Worm (Caenorhabditis elegans) whole organism, L2 larva: ENCODE data around the gene dct-12.

Experiments used
- ama-1 ChIP-seq: fragments of 150-350 bp; optimal IDR thresholded peaks from 2 replicates; lab custom pipeline; 2018; ENCODE audit warnings: inconsistent platforms
- ceh-82 ChIP-seq: fragments of 150-350 bp; optimal IDR thresholded peaks from 2 replicates; lab custom pipeline; 2014; ENCODE audit warnings: missing biosample characterization, missing genetic modification characterization
- sem-4 ChIP-seq: fragments of 150-350 bp; optimal IDR thresholded peaks from 2 replicates; lab custom pipeline; 2014; ENCODE audit warnings: missing biosample characterization, missing genetic modification reagents, missing genetic modification characterization
- ztf-4 ChIP-seq: fragments of 150-350 bp; optimal IDR thresholded peaks from 2 replicates; lab custom pipeline; 2014; ENCODE audit warnings: missing biosample characterization, missing genetic modification characterization

DNA sequence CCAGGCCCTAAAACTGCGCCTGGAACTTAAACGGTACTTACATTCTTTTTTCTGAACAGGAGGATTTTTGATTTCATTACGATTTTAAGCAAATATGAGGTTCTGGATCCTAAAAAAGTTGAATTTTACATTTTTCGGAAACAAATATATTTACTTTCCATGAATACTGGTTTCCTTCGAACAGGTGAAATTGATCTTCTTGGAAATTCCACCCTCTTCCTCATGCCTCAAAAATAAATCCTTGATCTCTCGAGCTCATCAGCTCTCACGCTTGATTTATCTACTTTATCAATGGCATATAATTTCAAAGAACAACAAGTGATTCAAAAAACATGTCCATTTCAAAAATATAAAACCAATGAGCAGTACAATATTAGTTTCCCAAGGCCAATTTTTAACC is 44.8 kb downstream of the dct-12 start:
- no peak for TF ChIP-seq sem-4 (tag; lab: Kevin White, UChicago)
- no peak for TF ChIP-seq ama-1 (lab: Kevin White, UChicago)
- no peak for TF ChIP-seq ztf-4 (tag; lab: Kevin White, UChicago)
- TF ChIP-seq ceh-82 (tag; lab: Kevin White, UChicago), result no peak
